ENCODE assay signal across 4 fruit fly cellular contexts in the genomic region with DNA sequence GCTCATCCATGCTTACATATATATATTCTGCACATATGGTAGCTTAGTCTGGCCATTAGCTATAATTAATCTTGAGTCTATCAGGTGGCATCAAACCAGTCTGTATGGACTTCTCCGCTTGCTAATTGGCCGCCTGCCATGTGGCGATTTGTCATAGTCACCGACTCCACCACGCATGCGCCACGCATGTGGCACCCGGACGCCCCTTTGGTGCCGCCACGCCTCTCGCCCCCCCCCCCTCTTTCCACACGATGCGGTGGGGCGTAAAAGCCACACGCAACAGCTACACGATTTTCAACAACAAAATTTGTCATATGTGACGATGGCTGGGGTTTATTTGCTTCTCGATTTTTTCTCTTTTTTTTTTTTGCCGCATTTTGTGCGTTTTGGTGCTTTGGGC.
A peak's percentile ranks its signal among the peaks of the same experiment; 100 is the strongest.
TF ChIP-seq lines count a peak whose summit lies in the region.

No protein-coding gene starts in this region.

- no peak for TF ChIP-seq CTCF in whole organism, embryonic (GFP tag; optimal IDR thresholded peaks at IDR 0.05; lab: Kevin White, UChicago)

TF ChIP-seq in whole organism, embryonic, 481 proteins besides CTCF, POLR2A, EP300 and RAD21:
- TF ChIP-seq CG32772 (GFP tag; IDR thresholded peaks at IDR 0.05; lab: Robert Waterston, UW) (0 out of 2 replicates have a peak, but pooled peaks have one; percentile 27), ato (GFP tag; IDR thresholded peaks at IDR 0.05; lab: Robert Waterston, UW; ENCODE audit: partially characterized antibody) (0 out of 2 replicates have a peak, but pooled peaks have one; percentile 25), unc-4 (GFP tag; IDR thresholded peaks at IDR 0.05; lab: Robert Waterston, UW; ENCODE audit: partially characterized antibody) (no peak), Drgx (GFP tag; IDR thresholded peaks at IDR 0.05; lab: Robert Waterston, UW) (0 out of 2 replicates have a peak, but pooled peaks have one; percentile 5), maf-S (GFP tag; optimal IDR thresholded peaks at IDR 0.05; lab: Kevin White, UChicago) (no peak), ci (GFP tag; IDR thresholded peaks at IDR 0.05; lab: Robert Waterston, UW) (0 out of 3 replicates have a peak, but pooled peaks have one; percentile 12), fru (optimal IDR thresholded peaks at IDR 0.05; lab: Kevin White, UChicago) (no peak), ewg (GFP tag; optimal IDR thresholded peaks at IDR 0.05; lab: Kevin White, UChicago) (peak; percentile 61), Sry-β (GFP tag; optimal IDR thresholded peaks at IDR 0.05; lab: Kevin White, UChicago) (no peak)
TF ChIP-seq in whole organism, embryonic: peak in this region for 5.

TF ChIP-seq in whole organism, prepupa, 60 proteins besides CTCF, POLR2A, EP300 and RAD21:
- no peak for TF ChIP-seq CG6808 (GFP tag; optimal IDR thresholded peaks at IDR 0.05; lab: Kevin White, UChicago)
- 0 out of 2 replicates have a peak, but pooled peaks have one; percentile 31 for TF ChIP-seq CG15336 (GFP tag; IDR thresholded peaks at IDR 0.05; lab: Robert Waterston, UW)
- peak in 1 of 2 experiments; percentile 57 for TF ChIP-seq ss (GFP tag; optimal IDR thresholded peaks at IDR 0.05; lab: Kevin White, UChicago)
- TF ChIP-seq CG6163 (GFP tag; IDR thresholded peaks at IDR 0.05; lab: Robert Waterston, UW), result 0 out of 3 replicates have a peak, but pooled peaks have one; percentile 30
- TF ChIP-seq CG1621 (tag; optimal IDR thresholded peaks at IDR 0.05; lab: Kevin White, UChicago), result no peak

TF ChIP-seq in whole organism, pupa, 21 proteins besides CTCF, POLR2A, EP300 and RAD21:
- TF ChIP-seq Pif1A (GFP tag; optimal IDR thresholded peaks at IDR 0.05; lab: Kevin White, UChicago) (no peak), CG4496 (GFP tag; IDR thresholded peaks at IDR 0.05; lab: Robert Waterston, UW) (0 out of 3 replicates have a peak, but pooled peaks have one; percentile 33)

TF ChIP-seq in whole organism, wandering third instar larva, 38 proteins besides CTCF, POLR2A, EP300 and RAD21:
- TF ChIP-seq foxo (GFP tag; optimal IDR thresholded peaks at IDR 0.05; lab: Kevin White, UChicago) (no peak), Dfd (GFP tag; optimal IDR thresholded peaks at IDR 0.05; lab: Kevin White, UChicago) (peak; percentile 5)
